Fruit fly (Drosophila melanogaster): ENCODE results near the gene CG13737.

The CG13737 gene

DNA sequence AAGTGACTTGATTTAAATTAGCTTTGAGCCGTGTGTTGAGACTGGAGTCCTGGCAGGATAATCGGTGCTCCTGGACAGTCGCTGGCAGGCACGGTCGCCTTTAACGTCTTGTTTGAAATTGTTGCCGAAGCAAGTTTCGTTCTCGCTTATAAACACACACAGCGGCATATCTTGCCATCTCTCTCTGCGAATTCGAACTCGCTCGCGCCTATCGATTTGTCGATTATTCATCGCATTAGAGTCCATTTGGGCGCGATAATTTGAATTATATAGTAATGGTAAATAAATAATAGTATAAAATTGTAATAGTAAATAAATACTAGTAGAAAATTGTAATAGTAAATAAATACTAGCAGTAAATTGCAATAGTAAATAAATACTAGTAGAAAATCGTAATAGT is 12.0 kb upstream of the CG13737 start, which contains the start of gene CG8745 (continued):
- TF ChIP-seq Fer3 (tag; optimal IDR thresholded peaks at IDR 0.05), result no peak
- no peak for TF ChIP-seq hb (GFP tag; IDR thresholded peaks at IDR 0.05; ENCODE audit: partially characterized antibody)
- TF ChIP-seq CG4360 (GFP tag; IDR thresholded peaks at IDR 0.05), result no peak
- TF ChIP-seq Doc3 (GFP tag; IDR thresholded peaks at IDR 0.05; ENCODE audit: partially characterized antibody), result peak; percentile 78
- TF ChIP-seq sob (GFP tag; IDR thresholded peaks at IDR 0.05), result no peak
- TF ChIP-seq trem (tag; optimal IDR thresholded peaks at IDR 0.05), result peak; percentile 38
- TF ChIP-seq BEAF-32 (GFP tag; optimal IDR thresholded peaks at IDR 0.05), result peak; percentile 69
- no peak for TF ChIP-seq CG4282 (GFP tag; optimal IDR thresholded peaks at IDR 0.05)
- TF ChIP-seq CG9609 (GFP tag; optimal IDR thresholded peaks at IDR 0.05), result no peak
- TF ChIP-seq bsh (GFP tag; optimal IDR thresholded peaks at IDR 0.05), result no peak
- TF ChIP-seq stwl (tag; optimal IDR thresholded peaks at IDR 0.05), result peak; percentile 84
- TF ChIP-seq CG1602 (GFP tag; optimal IDR thresholded peaks at IDR 0.05), result no peak
- no peak for TF ChIP-seq Kr (GFP tag; optimal IDR thresholded peaks at IDR 0.05)
- TF ChIP-seq da (GFP tag; optimal IDR thresholded peaks at IDR 0.05), result no peak
- TF ChIP-seq sc (optimal IDR thresholded peaks at IDR 0.05), result no peak
- no peak for TF ChIP-seq sc (GFP tag; optimal IDR thresholded peaks at IDR 0.05)
- TF ChIP-seq Ets65A (GFP tag), result no peak
- TF ChIP-seq croc (GFP tag; conservative IDR thresholded peaks at IDR 0.05), result no peak
- TF ChIP-seq mirr (GFP tag; optimal IDR thresholded peaks at IDR 0.05), result no peak
- TF ChIP-seq Hr39 (optimal IDR thresholded peaks at IDR 0.05), result no peak
- TF ChIP-seq Blimp-1 (GFP tag; optimal IDR thresholded peaks at IDR 0.05), result no peak
- no peak for TF ChIP-seq CG18599 (GFP tag; optimal IDR thresholded peaks at IDR 0.05)
- TF ChIP-seq schlank (tag; optimal IDR thresholded peaks at IDR 0.05), result no peak
- TF ChIP-seq Dll (GFP tag; IDR thresholded peaks at IDR 0.05; ENCODE audit: partially characterized antibody), result peak; percentile 76
- TF ChIP-seq CG2129 (GFP tag; IDR thresholded peaks at IDR 0.05; ENCODE audit: partially characterized antibody), result peak; percentile 25; the same call in 1 of the 2 replicates
- TF ChIP-seq Scr (GFP tag; IDR thresholded peaks at IDR 0.05; ENCODE audit: partially characterized antibody), result peak; percentile 79
- TF ChIP-seq emc (GFP tag; optimal IDR thresholded peaks at IDR 0.05), result no peak
- TF ChIP-seq Meics (GFP tag; optimal IDR thresholded peaks at IDR 0.05), result no peak
- TF ChIP-seq Oaz (GFP tag; IDR thresholded peaks at IDR 0.05), result no peak
- TF ChIP-seq chinmo (GFP tag; IDR thresholded peaks at IDR 0.05; ENCODE audit: partially characterized antibody), result peak; percentile 81; the same call in 1 of the 4 replicates
- no peak for TF ChIP-seq CG10543 (GFP tag; optimal IDR thresholded peaks at IDR 0.05)
- TF ChIP-seq bbx (GFP tag; IDR thresholded peaks at IDR 0.05; ENCODE audit: partially characterized antibody), result peak; percentile 76
- no peak for TF ChIP-seq Dek (tag; optimal IDR thresholded peaks at IDR 0.05)
- TF ChIP-seq amos (GFP tag; IDR thresholded peaks at IDR 0.05; ENCODE audit: partially characterized antibody), result peak; percentile 77
- no peak for TF ChIP-seq Abd-B (GFP tag; optimal IDR thresholded peaks at IDR 0.05)
- no peak for TF ChIP-seq CG6654 (GFP tag; optimal IDR thresholded peaks at IDR 0.05)
- no peak for TF ChIP-seq CG12391 (tag; optimal IDR thresholded peaks at IDR 0.05)
- no peak for TF ChIP-seq abd-A (tag; optimal IDR thresholded peaks at IDR 0.05)
- TF ChIP-seq sr (GFP tag; IDR thresholded peaks at IDR 0.05), result no peak
- peak; percentile 89 for TF ChIP-seq Dp (GFP tag; optimal IDR thresholded peaks at IDR 0.05)
- TF ChIP-seq cad (GFP tag; optimal IDR thresholded peaks at IDR 0.05), result no peak
- TF ChIP-seq Dref (GFP tag; IDR thresholded peaks at IDR 0.05), result peak; percentile 80
- no peak for TF ChIP-seq CG17385 (GFP tag; optimal IDR thresholded peaks at IDR 0.05)
- no peak for TF ChIP-seq zen (tag; optimal IDR thresholded peaks at IDR 0.05)
- TF ChIP-seq scrt (GFP tag; optimal IDR thresholded peaks at IDR 0.05), result no peak
- peak; percentile 78 for TF ChIP-seq Deaf1 (tag; optimal IDR thresholded peaks at IDR 0.05)
- TF ChIP-seq dati (GFP tag; IDR thresholded peaks at IDR 0.05), result no peak
- no peak for TF ChIP-seq disco-r (GFP tag; optimal IDR thresholded peaks at IDR 0.05)
- no peak for TF ChIP-seq odd (GFP tag; optimal IDR thresholded peaks at IDR 0.05)
- no peak for TF ChIP-seq jumu (GFP tag; optimal IDR thresholded peaks at IDR 0.05)
- no peak for TF ChIP-seq Rfx (GFP tag; IDR thresholded peaks at IDR 0.05)
